Worm (Caenorhabditis elegans) whole organism, L4 larva: Measurements from ENCODE around the gene erfa-1.

Source experiments
- F49E8.2 ChIP-seq: sonication (generic microtip); optimal IDR thresholded peaks from 2 replicates; lab custom pipeline; 2016; ENCODE audit warnings: missing compliant biosample characterization, mild to moderate bottlenecking, missing genetic modification characterization, borderline replicate concordance
- R02D3.7 ChIP-seq: fragments of 150-350 bp; sonication (generic microtip); optimal IDR thresholded peaks from 3 replicates; lab custom pipeline; 2014; ENCODE audit warnings: missing biosample characterization, missing genetic modification characterization
- T20F7.1 ChIP-seq: fragments of 200-800 bp; sonication (Bioruptor generic); optimal IDR thresholded peaks from 2 replicates; lab custom pipeline; 2018; ENCODE audit warnings: mild to moderate bottlenecking, missing genetic modification characterization, missing compliant biosample characterization
- Y105C5A.15 ChIP-seq: fragments of 200-800 bp; sonication (Bioruptor generic); IDR thresholded peaks from 2 replicates; pipeline ENCODE4 v1.3.6; 2022; ENCODE audit warnings: missing genetic modification characterization, missing compliant biosample characterization
- Y48G9A.11 ChIP-seq: fragments of 200-800 bp; sonication (Bioruptor generic); IDR thresholded peaks from 2 replicates; pipeline ENCODE4 v1.3.6; 2022; ENCODE audit warnings: missing genetic modification reagents, missing genetic modification characterization, missing compliant biosample characterization
- Y5F2A.4 ChIP-seq: fragments of 200-800 bp; sonication (Bioruptor generic); optimal IDR thresholded peaks from 2 replicates; lab custom pipeline; 2018; ENCODE audit warnings: mild to moderate bottlenecking, missing genetic modification characterization, missing compliant biosample characterization
- aha-1 ChIP-seq: fragments of 150-350 bp; peaks from one replicate; lab custom pipeline; 2014; ENCODE audit warnings: missing biosample characterization, missing genetic modification characterization
- ama-1 ChIP-seq: fragments of 150-350 bp; optimal IDR thresholded peaks from 2 replicates; lab custom pipeline; 2014; ENCODE audit warnings: inconsistent platforms, mixed read lengths
- ceh-20 ChIP-seq: fragments of 200-800 bp; sonication (Bioruptor generic); IDR thresholded peaks from 2 replicates; pipeline ENCODE4 v1.3.6; 2022; ENCODE audit warnings: missing genetic modification reagents, missing genetic modification characterization, missing compliant biosample characterization
- ceh-32 ChIP-seq: sonication (generic microtip); optimal IDR thresholded peaks from 2 replicates; lab custom pipeline; 2016; ENCODE audit warnings: mild to moderate bottlenecking, missing genetic modification characterization, missing compliant biosample characterization; ENCODE audit not compliant: poor library complexity
- ceh-44 ChIP-seq: fragments of 200-800 bp; sonication (Bioruptor generic); IDR thresholded peaks from 2 replicates; pipeline ENCODE4 v1.3.6; 2022; ENCODE audit warnings: missing genetic modification reagents, missing genetic modification characterization, missing compliant biosample characterization
- cey-2 ChIP-seq: sonication (generic microtip); optimal IDR thresholded peaks from 3 replicates; lab custom pipeline; 2017; ENCODE audit warnings: missing genetic modification characterization, mild to moderate bottlenecking, missing compliant biosample characterization, antibody characterized with exemption, borderline replicate concordance; ENCODE audit not compliant: insufficient read depth
- daf-16 ChIP-seq, 3 experiments: sonication (generic microtip); optimal IDR thresholded peaks; 2 replicates each; lab custom pipeline; 2016 to 2017; ENCODE audit warnings: missing genetic modification characterization in 3 of 3, missing genetic modification reagents in 3 of 3, mild to moderate bottlenecking in 2 of 3, missing compliant biosample characterization in 2 of 3, missing biosample characterization in 1 of 3, moderate library complexity in 1 of 3
- dmd-6 ChIP-seq: fragments of 200-800 bp; sonication (Bioruptor generic); IDR thresholded peaks from 2 replicates; pipeline ENCODE4 v1.3.6; 2022; ENCODE audit warnings: missing genetic modification reagents, missing genetic modification characterization, missing compliant biosample characterization
- dmd-9 ChIP-seq: fragments of 200-800 bp; sonication (Bioruptor generic); IDR thresholded peaks from 2 replicates; pipeline ENCODE4 v1.3.6; 2022; ENCODE audit warnings: missing genetic modification reagents, missing genetic modification characterization, missing compliant biosample characterization
- dve-1 ChIP-seq: sonication (generic microtip); optimal IDR thresholded peaks from 2 replicates; lab custom pipeline; 2017; ENCODE audit warnings: antibody characterized with exemption, mild to moderate bottlenecking, missing genetic modification characterization, missing compliant biosample characterization; ENCODE audit not compliant: insufficient read depth
- fos-1 ChIP-seq: fragments of 150-350 bp; optimal IDR thresholded peaks from 2 replicates; lab custom pipeline; 2014; ENCODE audit warnings: missing biosample characterization, missing genetic modification characterization
- hlh-11 ChIP-seq: fragments of 200-800 bp; sonication (Bioruptor generic); optimal IDR thresholded peaks from 2 replicates; lab custom pipeline; 2018; ENCODE audit warnings: mild to moderate bottlenecking, missing genetic modification characterization, missing compliant biosample characterization
- lin-13 ChIP-seq: fragments of 150-350 bp; optimal IDR thresholded peaks from 2 replicates; lab custom pipeline; 2014; ENCODE audit warnings: missing biosample characterization, missing genetic modification reagents, missing genetic modification characterization
- lsy-2 ChIP-seq, 2 experiments: fragments of 150-350 bp in 1 of 2; sonication (generic microtip) in 1 of 2; optimal IDR thresholded peaks; 2 replicates each; lab custom pipeline; 2014 to 2017; ENCODE audit warnings: missing biosample characterization in 2 of 2, missing genetic modification characterization in 2 of 2
- madf-5 ChIP-seq, 2 experiments: fragments of 200-800 bp; sonication (Bioruptor generic); IDR thresholded peaks; 2 replicates each; pipeline ENCODE4 v1.3.6; 2022; ENCODE audit warnings: missing compliant biosample characterization in 2 of 2, missing genetic modification characterization in 2 of 2
- madf-9 ChIP-seq: fragments of 200-800 bp; sonication (Bioruptor generic); conservative IDR thresholded peaks from 2 replicates; pipeline ENCODE4 v1.3.6; 2022; ENCODE audit warnings: missing genetic modification reagents, missing genetic modification characterization, missing compliant biosample characterization
- mdt-29 ChIP-seq: fragments of 200-800 bp; sonication (Bioruptor generic); IDR thresholded peaks from 2 replicates; pipeline ENCODE4 v1.3.6; 2022; ENCODE audit warnings: missing genetic modification reagents, missing genetic modification characterization, missing compliant biosample characterization
- mxl-3 ChIP-seq: fragments of 200-800 bp; sonication (Bioruptor generic); optimal IDR thresholded peaks from 2 replicates; lab custom pipeline; 2018; ENCODE audit warnings: mild to moderate bottlenecking, missing genetic modification characterization, missing compliant biosample characterization
- nhr-102 ChIP-seq: sonication (generic microtip); optimal IDR thresholded peaks from 2 replicates; lab custom pipeline; 2016; ENCODE audit warnings: mild to moderate bottlenecking, missing genetic modification characterization, moderate library complexity, missing compliant biosample characterization
- nhr-111 ChIP-seq: fragments of 200-800 bp; sonication (Bioruptor generic); optimal IDR thresholded peaks from 2 replicates; lab custom pipeline; 2018; ENCODE audit warnings: mild to moderate bottlenecking, missing genetic modification characterization, missing compliant biosample characterization
- nhr-25 ChIP-seq: sonication (generic microtip); optimal IDR thresholded peaks from 2 replicates; lab custom pipeline; 2017; ENCODE audit warnings: missing genetic modification characterization, mild to moderate bottlenecking, missing compliant biosample characterization, antibody characterized with exemption, moderate library complexity, borderline replicate concordance; ENCODE audit not compliant: insufficient read depth
- nhr-28 ChIP-seq: fragments of 150-350 bp; optimal IDR thresholded peaks from 2 replicates; lab custom pipeline; 2014; ENCODE audit warnings: missing biosample characterization, missing genetic modification characterization
- nhr-77 ChIP-seq: fragments of 150-350 bp; optimal IDR thresholded peaks from 2 replicates; lab custom pipeline; 2014; ENCODE audit warnings: missing biosample characterization, missing genetic modification characterization
- pha-4 ChIP-seq, 2 experiments: fragments of 150-350 bp in 1 of 2; fragments of 200-800 bp in 1 of 2; sonication (Bioruptor generic) in 1 of 2; IDR thresholded peaks in 1 of 2; optimal IDR thresholded peaks in 1 of 2; 2 replicates each; pipeline versions ENCODE4 v1.3.6 to Lab custom; 2014 to 2022; ENCODE audit warnings: missing genetic modification characterization in 2 of 2, missing genetic modification reagents in 2 of 2, missing biosample characterization in 1 of 2, missing compliant biosample characterization in 1 of 2
- php-3 ChIP-seq: fragments of 200-800 bp; sonication (Bioruptor generic); IDR thresholded peaks from 2 replicates; pipeline ENCODE4 v1.3.6; 2022; ENCODE audit warnings: missing genetic modification reagents, missing genetic modification characterization, missing compliant biosample characterization
- pqm-1 ChIP-seq: sonication (generic microtip); optimal IDR thresholded peaks from 2 replicates; lab custom pipeline; 2017; ENCODE audit warnings: missing biosample characterization, missing genetic modification characterization
- skn-1 ChIP-seq: fragments of 150-350 bp; optimal IDR thresholded peaks from 2 replicates; lab custom pipeline; 2014; ENCODE audit warnings: missing biosample characterization, missing genetic modification characterization
- spr-3 ChIP-seq: fragments of 200-800 bp; sonication (Bioruptor generic); optimal IDR thresholded peaks from 2 replicates; lab custom pipeline; 2018; ENCODE audit warnings: mild to moderate bottlenecking, missing genetic modification characterization, missing compliant biosample characterization
- unc-39 ChIP-seq: sonication (generic microtip); optimal IDR thresholded peaks from 2 replicates; lab custom pipeline; 2017; ENCODE audit warnings: missing biosample characterization, missing genetic modification characterization
- unc-62 ChIP-seq, 3 experiments: fragments of 150-350 bp in 1 of 3; sonication (generic microtip); optimal IDR thresholded peaks in 2 of 3; peaks in 1 of 3; 1 replicate in 1 of 3; 2 replicates in 2 of 3; lab custom pipeline; 2014 to 2017; ENCODE audit warnings: missing biosample characterization in 3 of 3, missing genetic modification characterization in 3 of 3, missing genetic modification reagents in 3 of 3, missing genotype in 1 of 3
- zip-2 ChIP-seq: fragments of 150-350 bp; optimal IDR thresholded peaks from 2 replicates; lab custom pipeline; 2014; ENCODE audit warnings: missing biosample characterization, missing genetic modification characterization
- ztf-7 ChIP-seq: fragments of 150-350 bp; optimal IDR thresholded peaks from 2 replicates; lab custom pipeline; 2014; ENCODE audit warnings: missing biosample characterization, missing genetic modification characterization

The erfa-1 gene

ce11 chrV:6450129-6451011 is 16.4 kb downstream of the erfa-1 start, which contains the start of gene acl-8:
Gene acl-8 (plus strand): TSS chrV:6450870.
- TF ChIP-seq pqm-1 (tag; lab: Kevin White, UChicago) (peak; percentile 84), nhr-111 (GFP tag; lab: Kevin White, UChicago) (no peak), nhr-102 (tag; lab: Kevin White, UChicago) (no peak), Y5F2A.4 (GFP tag; lab: Kevin White, UChicago) (no peak), cey-2 (tag; lab: Kevin White, UChicago) (no peak), nhr-25 (tag; lab: Kevin White, UChicago) (no peak), hlh-11 (tag; lab: Kevin White, UChicago) (peak; percentile 59), unc-62 (GFP tag; optimal IDR thresholded peaks at IDR 0.05 in 1 of 2; lab: Kevin White, UChicago) (peak in 1 of 2 experiments; percentile 84), unc-62 (tag; optimal IDR thresholded peaks at IDR 0.05; lab: Kevin White, UChicago) (no peak), ceh-32 (tag; lab: Kevin White, UChicago) (no peak), pha-4 (GFP tag; IDR thresholded peaks at IDR 0.05; lab: Robert Waterston, UW) (no peak), pha-4 (tag; optimal IDR thresholded peaks at IDR 0.05; lab: Kevin White, UChicago) (peak; percentile 19), lsy-2 (tag; optimal IDR thresholded peaks at IDR 0.05; lab: Kevin White, UChicago) (no peak), R02D3.7 (tag; lab: Kevin White, UChicago) (no peak), ceh-44 (GFP tag; lab: Robert Waterston, UW) (no peak), aha-1 (tag; lab: Kevin White, UChicago) (peak; percentile 23), mdt-29 (GFP tag; lab: Robert Waterston, UW) (no peak), daf-16 (GFP tag; optimal IDR thresholded peaks at IDR 0.05; lab: Kevin White, UChicago) (no peak), daf-16 (tag; optimal IDR thresholded peaks at IDR 0.05; lab: Kevin White, UChicago) (peak; percentile 61), ama-1 (no peak), Y105C5A.15 (GFP tag; lab: Robert Waterston, UW) (no peak), F49E8.2 (tag; lab: Kevin White, UChicago) (no peak), dmd-9 (GFP tag; lab: Robert Waterston, UW) (no peak), skn-1 (tag; lab: Kevin White, UChicago) (no peak), lin-13 (no peak), madf-5 (GFP tag; IDR thresholded peaks at IDR 0.05; lab: Robert Waterston, UW) (no peak), ztf-7 (tag; lab: Kevin White, UChicago) (no peak), dve-1 (tag; lab: Kevin White, UChicago) (peak; percentile 34), Y48G9A.11 (GFP tag; lab: Robert Waterston, UW) (0 out of 2 replicates have a peak, but pooled peaks have one; percentile 16), php-3 (0 out of 2 replicates have a peak, but pooled peaks have one; percentile 51), T20F7.1 (GFP tag; lab: Kevin White, UChicago) (peak; percentile 37), ceh-20 (GFP tag; lab: Robert Waterston, UW) (no peak), mxl-3 (GFP tag; lab: Kevin White, UChicago) (peak; percentile 51), dmd-6 (GFP tag; lab: Robert Waterston, UW) (peak; percentile 69), zip-2 (tag; lab: Kevin White, UChicago) (no peak), madf-9 (no peak), nhr-28 (tag; lab: Kevin White, UChicago) (peak; percentile 73)

ce11 chrV:6453122-6453521 is 19.2 kb downstream of the erfa-1 start, which contains the start of gene acl-9:
Gene acl-9 (plus strand): TSS chrV:6453226.
- no peak for TF ChIP-seq nhr-77 (tag; lab: Kevin White, UChicago)
- peak; percentile 3 for TF ChIP-seq ama-1
- peak; percentile 57 for TF ChIP-seq Y48G9A.11 (GFP tag; lab: Robert Waterston, UW)
- TF ChIP-seq ceh-44 (GFP tag; lab: Robert Waterston, UW), result no peak
- TF ChIP-seq mdt-29 (GFP tag; lab: Robert Waterston, UW), result no peak
- TF ChIP-seq unc-39 (tag; lab: Kevin White, UChicago), result no peak
- no peak for TF ChIP-seq spr-3 (GFP tag; lab: Kevin White, UChicago)
- no peak for TF ChIP-seq fos-1
- TF ChIP-seq mxl-3 (GFP tag; lab: Kevin White, UChicago), result no peak
